Fruit fly (Drosophila melanogaster) whole organism, wandering third instar larva: Measurements from ENCODE around the gene Traf-like.

Experiments
- Abd-B ChIP-seq: fragments of >200 bp; optimal IDR thresholded peaks from 2 replicates; lab custom pipeline; 2017; ENCODE audit warnings: missing biosample characterization, missing genetic modification characterization
- CG32264 ChIP-seq: fragments of 200-800 bp; sonication (Bioruptor generic); optimal IDR thresholded peaks from 2 replicates; lab custom pipeline; 2016; ENCODE audit warnings: missing biosample characterization, missing genetic modification characterization
- CG9705 ChIP-seq: fragments of 200-800 bp; sonication (Bioruptor generic); optimal IDR thresholded peaks from 2 replicates; lab custom pipeline; 2018; ENCODE audit warnings: missing biosample characterization, mild to moderate bottlenecking, missing genetic modification characterization
- CrebA ChIP-seq: fragments of 200-800 bp; sonication (Bioruptor generic); optimal IDR thresholded peaks from 2 replicates; lab custom pipeline; 2016; ENCODE audit warnings: missing biosample characterization, mild to moderate bottlenecking, missing genetic modification characterization, borderline replicate concordance
- Dfd ChIP-seq: fragments of >200 bp; optimal IDR thresholded peaks from 2 replicates; lab custom pipeline; 2017; ENCODE audit warnings: missing biosample characterization, missing genetic modification characterization
- Dif ChIP-seq: fragments of 200-275, 200-300 bp; sonication (Bioruptor generic); optimal IDR thresholded peaks from 2 replicates; lab custom pipeline; 2018; ENCODE audit warnings: missing biosample characterization, missing genetic modification characterization; ENCODE audit not compliant: partially characterized antibody
- GATAd ChIP-seq: sonication (Bioruptor generic); optimal IDR thresholded peaks from 2 replicates; lab custom pipeline; 2016; ENCODE audit warnings: missing biosample characterization, missing genetic modification characterization
- HLH106 ChIP-seq: fragments of 200-800 bp; optimal IDR thresholded peaks from 3 replicates; lab custom pipeline; 2019; ENCODE audit warnings: missing biosample characterization, mild to moderate bottlenecking, missing genetic modification characterization, moderate library complexity
- Hnf4 ChIP-seq: fragments of 200-800 bp; sonication (Bioruptor generic); optimal IDR thresholded peaks from 2 replicates; lab custom pipeline; 2016; ENCODE audit warnings: missing biosample characterization, mild to moderate bottlenecking, missing genetic modification characterization
- Hr78 ChIP-seq: fragments of >200 bp; optimal IDR thresholded peaks from 2 replicates; lab custom pipeline; 2017; ENCODE audit warnings: missing biosample characterization, missing genetic modification characterization
- Hr83 ChIP-seq: fragments of 200-300 bp; sonication (Bioruptor generic); optimal IDR thresholded peaks from 2 replicates; lab custom pipeline; 2016; ENCODE audit warnings: missing biosample characterization, mild to moderate bottlenecking, missing genetic modification characterization, moderate library complexity; ENCODE audit not compliant: poor library complexity, severe bottlenecking
- Jra ChIP-seq: sonication (Bioruptor generic); optimal IDR thresholded peaks from 2 replicates; lab custom pipeline; 2016; ENCODE audit warnings: missing biosample characterization, missing genetic modification characterization
- Mio ChIP-seq: sonication (Bioruptor generic); optimal IDR thresholded peaks from 2 replicates; lab custom pipeline; 2016; ENCODE audit warnings: missing biosample characterization, missing genetic modification characterization
- Myc ChIP-seq: fragments of >200 bp; optimal IDR thresholded peaks from 2 replicates; lab custom pipeline; 2017
- N ChIP-seq: fragments of >200 bp; optimal IDR thresholded peaks from 2 replicates; lab custom pipeline; 2018; ENCODE audit warnings: missing biosample characterization, missing external identifiers, missing genetic modification characterization
- OdsH ChIP-seq: fragments of 200-800 bp; sonication (Bioruptor generic); optimal IDR thresholded peaks from 2 replicates; lab custom pipeline; 2016; ENCODE audit warnings: missing biosample characterization, mild to moderate bottlenecking, missing genetic modification characterization
- Rel ChIP-seq, 2 experiments: fragments of 200-800 bp; sonication (Bioruptor generic) in 1 of 2; optimal IDR thresholded peaks; 2 replicates in 1 of 2; 3 replicates in 1 of 2; lab custom pipeline; 2016 to 2019; ENCODE audit warnings: mild to moderate bottlenecking in 2 of 2, missing biosample characterization in 2 of 2, missing genetic modification characterization in 2 of 2, moderate library complexity in 1 of 2
- Sp1 ChIP-seq: fragments of 200-800 bp; sonication (Bioruptor generic); optimal IDR thresholded peaks from 3 replicates; lab custom pipeline; 2019; ENCODE audit warnings: missing biosample characterization, mild to moderate bottlenecking, missing genetic modification characterization, moderate library complexity
- Vsx2 ChIP-seq: fragments of 200-300, 225-300 bp; sonication (Bioruptor generic); optimal IDR thresholded peaks from 2 replicates; lab custom pipeline; 2018; ENCODE audit warnings: missing biosample characterization, missing genetic modification characterization; ENCODE audit not compliant: partially characterized antibody
- br ChIP-seq: fragments of 200-800 bp; sonication (Bioruptor generic); optimal IDR thresholded peaks from 2 replicates; lab custom pipeline; 2016; ENCODE audit warnings: missing biosample characterization, missing genetic modification characterization
- brk ChIP-seq: fragments of 200-800 bp; sonication (Bioruptor generic); optimal IDR thresholded peaks from 2 replicates; lab custom pipeline; 2016; ENCODE audit warnings: missing biosample characterization, mild to moderate bottlenecking, missing genetic modification characterization
- dl ChIP-seq, 2 experiments: fragments of 175-275, 200-275 bp in 1 of 2; fragments of 200-275 bp in 1 of 2; sonication (Bioruptor generic); optimal IDR thresholded peaks; lab custom pipeline; 2018; ENCODE audit warnings: mild to moderate bottlenecking in 2 of 2, missing biosample characterization in 2 of 2, missing genetic modification characterization in 2 of 2, moderate library complexity in 2 of 2; ENCODE audit not compliant: partially characterized antibody in 2 of 2, insufficient read depth in 1 of 2
- dmrt93B ChIP-seq: fragments of 200-800 bp; sonication (Bioruptor generic); optimal IDR thresholded peaks from 2 replicates; lab custom pipeline; 2018; ENCODE audit warnings: missing biosample characterization, mild to moderate bottlenecking, missing genetic modification characterization
- dsf ChIP-seq: sonication (Bioruptor generic); optimal IDR thresholded peaks from 2 replicates; lab custom pipeline; 2016; ENCODE audit warnings: missing biosample characterization, missing genetic modification characterization, borderline replicate concordance
- ey ChIP-seq: fragments of 200-800 bp; sonication (Bioruptor generic); optimal IDR thresholded peaks from 2 replicates; lab custom pipeline; 2016; ENCODE audit warnings: missing biosample characterization, missing genetic modification characterization
- foxo ChIP-seq, 2 experiments: fragments of 200-800 bp; sonication (Bioruptor generic); optimal IDR thresholded peaks; 2 replicates in 1 of 2; 3 replicates in 1 of 2; lab custom pipeline; 2016 to 2017; ENCODE audit warnings: missing biosample characterization in 2 of 2, missing genetic modification characterization in 2 of 2
- fru ChIP-seq: fragments of 200-800 bp; sonication (Bioruptor generic); optimal IDR thresholded peaks from 3 replicates; lab custom pipeline; 2016; ENCODE audit warnings: missing biosample characterization, mild to moderate bottlenecking, missing genetic modification characterization
- h ChIP-seq: fragments of 200-800 bp; sonication (Bioruptor generic); optimal IDR thresholded peaks from 3 replicates; lab custom pipeline; 2016; ENCODE audit warnings: missing biosample characterization, mild to moderate bottlenecking, missing genetic modification characterization
- jim ChIP-seq: fragments of 175-275, 200-325 bp; sonication (Bioruptor generic); optimal IDR thresholded peaks from 2 replicates; lab custom pipeline; 2016; ENCODE audit warnings: missing biosample characterization, mild to moderate bottlenecking, missing genetic modification characterization
- lola ChIP-seq: fragments of >200 bp; optimal IDR thresholded peaks from 2 replicates; lab custom pipeline; 2017; ENCODE audit warnings: missing biosample characterization, missing genetic modification characterization
- pan ChIP-seq: fragments of >200 bp; optimal IDR thresholded peaks from 2 replicates; lab custom pipeline; 2017
- psq ChIP-seq: fragments of 200-800 bp; sonication (Bioruptor generic); optimal IDR thresholded peaks from 3 replicates; lab custom pipeline; 2017; ENCODE audit warnings: missing biosample characterization, mild to moderate bottlenecking, missing genetic modification characterization, moderate library complexity
- rgr ChIP-seq: fragments of 200-800 bp; sonication (Bioruptor generic); optimal IDR thresholded peaks from 3 replicates; lab custom pipeline; 2016; ENCODE audit warnings: missing biosample characterization, mild to moderate bottlenecking, missing genetic modification characterization
- sage ChIP-seq: fragments of 200-800 bp; sonication (Bioruptor generic); optimal IDR thresholded peaks from 2 replicates; lab custom pipeline; 2016; ENCODE audit warnings: missing biosample characterization, mild to moderate bottlenecking, missing genetic modification characterization
- sv ChIP-seq: fragments of 200-800 bp; sonication (Bioruptor generic); optimal IDR thresholded peaks from 3 replicates; lab custom pipeline; 2016; ENCODE audit warnings: missing biosample characterization, missing genetic modification characterization
- tai ChIP-seq: sonication (Bioruptor generic); optimal IDR thresholded peaks from 2 replicates; lab custom pipeline; 2016; ENCODE audit warnings: missing biosample characterization, missing genetic modification characterization
- usp ChIP-seq: fragments of >200 bp; optimal IDR thresholded peaks from 2 replicates; lab custom pipeline; 2017; ENCODE audit warnings: missing biosample characterization, missing genetic modification characterization
- woc ChIP-seq: sonication (Bioruptor generic); optimal IDR thresholded peaks from 2 replicates; lab custom pipeline; 2016; ENCODE audit warnings: missing biosample characterization, mild to moderate bottlenecking, missing genetic modification characterization

Gene Traf-like

dm6 chrX:16414451-16415368, at the start of gene Traf-like:
Gene Traf-like, plus strand, starts transcription at chrX:16415046.
- no peak for TF ChIP-seq CrebA (GFP tag; lab: Kevin White, UChicago)
- no peak for TF ChIP-seq N (GFP tag; lab: Kevin White, UChicago)
- no peak for TF ChIP-seq rgr (GFP tag; lab: Kevin White, UChicago)
- TF ChIP-seq fru = peak; percentile 34
- TF ChIP-seq psq (GFP tag; lab: Kevin White, UChicago) = no peak
- TF ChIP-seq GATAd (GFP tag; lab: Kevin White, UChicago) = no peak
- TF ChIP-seq CG9705 (GFP tag; lab: Kevin White, UChicago) = no peak
- no peak for TF ChIP-seq woc (GFP tag; lab: Kevin White, UChicago)
- no peak for TF ChIP-seq jim (GFP tag; lab: Kevin White, UChicago)
- no peak for TF ChIP-seq ey (GFP tag; lab: Kevin White, UChicago)
- no peak for TF ChIP-seq usp (GFP tag; lab: Kevin White, UChicago)
- TF ChIP-seq OdsH (GFP tag; lab: Kevin White, UChicago) = no peak
- TF ChIP-seq Dif (GFP tag; lab: Kevin White, UChicago) = peak; percentile 47
- no peak for TF ChIP-seq Abd-B (GFP tag; lab: Kevin White, UChicago)
- no peak for TF ChIP-seq sv (GFP tag; lab: Kevin White, UChicago)
- TF ChIP-seq HLH106 (tag; lab: Kevin White, UChicago) = peak; percentile 9
- TF ChIP-seq tai = no peak
- TF ChIP-seq Rel (GFP tag; optimal IDR thresholded peaks at IDR 0.05; lab: Kevin White, UChicago) = no peak
- peak; percentile 72 for TF ChIP-seq Rel (tag; optimal IDR thresholded peaks at IDR 0.05; lab: Kevin White, UChicago)
- no peak for TF ChIP-seq brk (GFP tag; lab: Kevin White, UChicago)
- TF ChIP-seq CG32264 (GFP tag; lab: Kevin White, UChicago) = no peak
- peak; percentile 24 for TF ChIP-seq h (GFP tag; lab: Kevin White, UChicago)
- TF ChIP-seq dl (GFP tag; optimal IDR thresholded peaks at IDR 0.05; lab: Kevin White, UChicago; ENCODE audit: insufficient read depth in 1 of 2, partially characterized antibody in 2 of 2) = no peak
- TF ChIP-seq Hr78 (GFP tag; lab: Kevin White, UChicago) = no peak
- TF ChIP-seq Sp1 (GFP tag; lab: Kevin White, UChicago) = no peak
- TF ChIP-seq pan (lab: Kevin White, UChicago) = no peak
- TF ChIP-seq sage (GFP tag; lab: Kevin White, UChicago) = no peak
- no peak for TF ChIP-seq Myc (lab: Kevin White, UChicago)
- no peak for TF ChIP-seq Dfd (GFP tag; lab: Kevin White, UChicago)
- TF ChIP-seq br (GFP tag; lab: Kevin White, UChicago) = no peak
- TF ChIP-seq foxo (GFP tag; optimal IDR thresholded peaks at IDR 0.05; lab: Kevin White, UChicago) = peak in 1 of 2 experiments; percentile 48
- no peak for TF ChIP-seq Hnf4
- no peak for TF ChIP-seq lola (GFP tag; lab: Kevin White, UChicago)
- no peak for TF ChIP-seq Mio (GFP tag; lab: Kevin White, UChicago)
- TF ChIP-seq dsf (GFP tag; lab: Kevin White, UChicago) = no peak
- no peak for TF ChIP-seq Hr83 (GFP tag; lab: Kevin White, UChicago)
- no peak for TF ChIP-seq dmrt93B
- no peak for TF ChIP-seq Jra (GFP tag; lab: Kevin White, UChicago)
- TF ChIP-seq Vsx2 = no peak

- TF ChIP-seq sv (GFP tag; lab: Kevin White, UChicago) (no peak), CG32264 (GFP tag; lab: Kevin White, UChicago) (no peak), tai (no peak), foxo (GFP tag; optimal IDR thresholded peaks at IDR 0.05; lab: Kevin White, UChicago) (no peak), dmrt93B (no peak), lola (GFP tag; lab: Kevin White, UChicago) (no peak), dsf (GFP tag; lab: Kevin White, UChicago) (no peak), Dfd (GFP tag; lab: Kevin White, UChicago) (no peak)
Observed at dm6 chrX:16368585-16368984, 46.3 kb upstream of the Traf-like start.
